Fruit fly (Drosophila melanogaster) whole organism, adult: ENCODE results near the gene CG7252.

Source experiments
- CG7045 ChIP-seq: fragments of 200-800 bp; sonication (Bioruptor generic); optimal IDR thresholded peaks from 2 replicates; lab custom pipeline; 2017; ENCODE audit warnings: missing biosample characterization, mild to moderate bottlenecking, missing genetic modification characterization
- kay ChIP-seq: fragments of 200-800 bp; sonication (Bioruptor generic); peaks from one replicate; lab custom pipeline; 2016; ENCODE audit warnings: missing biosample characterization, missing genetic modification characterization, borderline replicate concordance
- tj ChIP-seq: fragments of 200-800 bp; sonication (Bioruptor generic); optimal IDR thresholded peaks from 3 replicates; lab custom pipeline; 2017; ENCODE audit warnings: missing biosample characterization, mild to moderate bottlenecking, missing genetic modification characterization, moderate library complexity

DNA sequence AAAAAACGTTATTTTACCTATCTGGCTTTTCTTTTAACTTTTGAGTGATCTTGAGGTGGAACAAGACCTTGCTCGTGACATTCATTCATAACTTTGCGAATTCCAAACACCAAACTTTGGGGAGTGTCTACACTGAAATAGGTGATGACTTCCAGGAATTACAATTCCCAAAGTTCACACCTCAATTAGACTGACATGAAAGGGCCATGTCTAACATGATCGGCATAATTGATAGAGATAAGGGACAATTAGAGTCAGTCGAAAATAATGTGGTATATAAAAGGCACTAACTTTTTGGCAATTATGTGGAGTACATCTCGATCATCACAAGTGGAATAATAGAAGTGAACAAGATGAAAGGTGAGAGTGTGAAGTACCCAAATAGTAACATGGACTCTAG lies 28.3 kb downstream of the CG7252 start, which contains the start of gene CG43896:
- TF ChIP-seq kay (GFP tag; lab: Kevin White, UChicago) (no peak), CG7045 (GFP tag; lab: Kevin White, UChicago) (no peak), tj (GFP tag; lab: Kevin White, UChicago) (no peak)
